Worm (Caenorhabditis elegans): Measurements from ENCODE around the gene T04G9.6.

DNA sequence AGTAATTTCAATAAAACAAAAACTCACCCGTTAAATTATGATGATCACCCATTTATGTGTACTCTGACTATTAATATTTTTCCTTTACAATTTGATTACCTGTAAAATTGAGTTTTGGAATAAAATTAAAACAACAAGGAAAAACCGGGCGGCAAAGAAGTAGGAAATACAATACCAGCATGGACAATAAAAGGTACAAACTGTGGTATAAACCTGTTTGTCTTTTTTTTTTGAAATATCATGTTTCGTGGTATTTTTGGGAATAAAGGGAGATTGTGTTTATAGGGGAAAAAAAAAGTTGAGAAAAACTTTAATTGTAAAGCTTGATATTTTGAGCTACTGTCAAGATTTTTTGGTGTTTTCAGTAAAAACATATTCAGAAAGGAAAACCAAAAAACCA is 40.6 kb upstream of the T04G9.6 start, which contains the start of gene daf-3:
- TF ChIP-seq ama-1 (optimal IDR thresholded peaks at IDR 0.05), result no peak
- no peak for TF ChIP-seq ama-1 (GFP tag; optimal IDR thresholded peaks at IDR 0.05)
- TF ChIP-seq dpl-1 (GFP tag; optimal IDR thresholded peaks at IDR 0.05), result no peak

Data from whole organism, young adult.